Worm (Caenorhabditis elegans) whole organism, L4 larva: ENCODE results near the gene let-721.

ENCODE experiments used
- cey-2 ChIP-seq: sonication (generic microtip); optimal IDR thresholded peaks from 3 replicates; lab custom pipeline; 2017; ENCODE audit warnings: missing genetic modification characterization, mild to moderate bottlenecking, missing compliant biosample characterization, antibody characterized with exemption, borderline replicate concordance; ENCODE audit not compliant: insufficient read depth
- lir-3 ChIP-seq: sonication (generic microtip); optimal IDR thresholded peaks from 2 replicates; lab custom pipeline; 2016; ENCODE audit warnings: mild to moderate bottlenecking, missing genetic modification characterization, missing compliant biosample characterization
- mep-1 ChIP-seq: fragments of 150-350 bp; sonication (generic microtip); optimal IDR thresholded peaks from 3 replicates; lab custom pipeline; 2014; ENCODE audit warnings: missing biosample characterization, missing genetic modification characterization
- snpc-4 ChIP-seq: fragments of 150-350 bp; optimal IDR thresholded peaks from 2 replicates; lab custom pipeline; 2014; ENCODE audit warnings: missing biosample characterization, missing genetic modification characterization

- no peak for TF ChIP-seq snpc-4 (tag; lab: Kevin White, UChicago)
- no peak for TF ChIP-seq lir-3 (tag; lab: Kevin White, UChicago)
- TF ChIP-seq cey-2 (tag; lab: Kevin White, UChicago), result no peak
- TF ChIP-seq mep-1, result no peak
Measured at ce11 chrIII:6436308-6436707, 10.4 kb downstream of the let-721 start, which contains the start of gene C05D11.1.
